Fruit fly (Drosophila melanogaster): ENCODE measurements around the gene CG45075.

DNA sequence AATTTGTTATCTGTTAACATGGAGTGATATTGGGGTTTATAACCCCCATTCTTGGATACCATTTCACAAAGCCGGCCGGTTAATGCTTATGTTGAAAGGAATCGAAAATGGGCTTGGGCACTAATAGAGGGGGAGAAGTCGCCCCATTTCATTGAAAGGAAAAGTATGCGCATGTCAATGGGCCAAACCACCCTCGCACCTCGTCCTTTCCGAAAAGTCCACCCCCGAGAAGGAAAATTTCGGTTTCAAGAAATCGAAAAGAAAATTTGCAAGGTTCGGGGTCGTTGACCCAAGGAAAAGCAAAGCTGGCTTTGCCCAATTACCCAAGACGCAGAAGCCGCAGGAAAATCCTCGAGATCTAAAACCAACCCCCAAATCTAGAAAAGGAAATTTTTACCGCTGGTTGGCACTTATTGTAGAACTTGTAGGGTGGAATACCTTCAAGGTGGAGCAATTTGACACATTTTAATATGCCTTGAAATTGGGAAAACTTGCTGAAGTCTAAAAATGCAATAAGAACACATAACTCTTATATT lies 14.3 kb upstream of the CG45075 start:
- no peak for TF ChIP-seq CG8632 (GFP tag; optimal IDR thresholded peaks at IDR 0.05)
- TF ChIP-seq spab (GFP tag; optimal IDR thresholded peaks at IDR 0.05), result no peak
- TF ChIP-seq dsx (GFP tag; optimal IDR thresholded peaks at IDR 0.05; ENCODE audit: poor library complexity, severe bottlenecking), result no peak
- no peak for TF ChIP-seq CG8319 (GFP tag; optimal IDR thresholded peaks at IDR 0.05)
- TF ChIP-seq fd59A (GFP tag; optimal IDR thresholded peaks at IDR 0.05), result no peak
- no peak for TF ChIP-seq Gug (GFP tag; IDR thresholded peaks at IDR 0.05)
- TF ChIP-seq Met (GFP tag; optimal IDR thresholded peaks at IDR 0.05), result no peak
- TF ChIP-seq acj6 (GFP tag; optimal IDR thresholded peaks at IDR 0.05), result no peak
- TF ChIP-seq Sox14 (GFP tag; optimal IDR thresholded peaks at IDR 0.05), result no peak
- no peak for TF ChIP-seq CG11294 (GFP tag; IDR thresholded peaks at IDR 0.05)

All from whole organism, prepupa.